Worm (Caenorhabditis elegans) whole organism, L1 larva: ENCODE measurements around the gene F21A3.11.
A peak's percentile ranks its signal among the peaks of the same experiment; 100 is the strongest.

Source experiments
- F16B12.6 ChIP-seq: fragments of 150-350 bp; optimal IDR thresholded peaks from 2 replicates; lab custom pipeline; 2014; ENCODE audit warnings: missing biosample characterization, missing genetic modification characterization
- Y116A8C.19 ChIP-seq: sonication (generic microtip); optimal IDR thresholded peaks from 2 replicates; lab custom pipeline; 2016; ENCODE audit warnings: missing compliant biosample characterization, missing genetic modification characterization, borderline replicate concordance
- aha-1 ChIP-seq: fragments of 150-350 bp; optimal IDR thresholded peaks from 2 replicates; lab custom pipeline; 2014; ENCODE audit warnings: missing biosample characterization, missing genetic modification characterization
- alr-1 ChIP-seq: fragments of 200-800 bp; sonication (Bioruptor generic); optimal IDR thresholded peaks from 2 replicates; lab custom pipeline; 2018; ENCODE audit warnings: borderline replicate concordance, mild to moderate bottlenecking, missing genetic modification characterization, missing compliant biosample characterization
- aly-2 ChIP-seq: fragments of 150-350 bp; optimal IDR thresholded peaks from 2 replicates; lab custom pipeline; 2014; ENCODE audit warnings: missing biosample characterization, missing genetic modification characterization
- blmp-1 ChIP-seq: fragments of 150-350 bp; optimal IDR thresholded peaks from 2 replicates; lab custom pipeline; 2014; ENCODE audit warnings: missing biosample characterization, missing genetic modification characterization
- ceh-82 ChIP-seq, 3 experiments: fragments of 150-350 bp in 1 of 3; sonication (generic microtip) in 2 of 3; optimal IDR thresholded peaks; 2 replicates each; lab custom pipeline; 2014 to 2017; ENCODE audit warnings: missing biosample characterization in 3 of 3, missing genetic modification characterization in 3 of 3
- dpl-1 ChIP-seq, 3 experiments: fragments of 150-350 bp in 2 of 3; sonication (generic microtip) in 1 of 3; optimal IDR thresholded peaks; 2 replicates each; lab custom pipeline; 2014 to 2017; ENCODE audit warnings: missing biosample characterization in 3 of 3, missing genetic modification characterization in 3 of 3, missing genetic modification reagents in 3 of 3
- dsc-1 ChIP-seq: sonication (generic microtip); optimal IDR thresholded peaks from 2 replicates; lab custom pipeline; 2016; ENCODE audit warnings: mild to moderate bottlenecking, missing genetic modification characterization, missing compliant biosample characterization
- efl-1 ChIP-seq, 4 experiments: fragments of 150-350 bp; optimal IDR thresholded peaks in 3 of 4; peaks in 1 of 4; 1 replicate in 1 of 4; 2 replicates in 3 of 4; lab custom pipeline; 2014; ENCODE audit warnings: missing biosample characterization in 2 of 4, missing genetic modification characterization in 2 of 4, missing genetic modification reagents in 2 of 4
- efl-3 ChIP-seq: fragments of 200-800 bp; sonication (Bioruptor generic); optimal IDR thresholded peaks from 2 replicates; lab custom pipeline; 2018; ENCODE audit warnings: mild to moderate bottlenecking, missing genetic modification characterization, missing compliant biosample characterization
- egl-27 ChIP-seq, 2 experiments: fragments of 150-350 bp in 1 of 2; sonication (generic microtip); optimal IDR thresholded peaks; 3 replicates each; lab custom pipeline; 2017 to 2018; ENCODE audit warnings: missing biosample characterization in 2 of 2, missing genetic modification characterization in 2 of 2, missing genetic modification reagents in 2 of 2
- fkh-10 ChIP-seq: sonication (generic microtip); optimal IDR thresholded peaks from 2 replicates; lab custom pipeline; 2017; ENCODE audit warnings: missing biosample characterization, missing genetic modification reagents, missing genetic modification characterization
- fos-1 ChIP-seq: fragments of 150-350 bp; optimal IDR thresholded peaks from 2 replicates; lab custom pipeline; 2014; ENCODE audit warnings: missing biosample characterization, missing genetic modification characterization
- hlh-17 ChIP-seq: fragments of 200-800 bp; sonication (Bioruptor generic); optimal IDR thresholded peaks from 2 replicates; lab custom pipeline; 2018; ENCODE audit warnings: missing genetic modification characterization, mild to moderate bottlenecking, missing compliant biosample characterization, moderate library complexity, borderline replicate concordance
- irx-1 ChIP-seq: sonication (generic microtip); optimal IDR thresholded peaks from 2 replicates; lab custom pipeline; 2016; ENCODE audit warnings: missing genetic modification characterization, missing compliant biosample characterization
- jun-1 ChIP-seq: fragments of 150-350 bp; optimal IDR thresholded peaks from 2 replicates; lab custom pipeline; 2014; ENCODE audit warnings: missing biosample characterization, missing genetic modification reagents, missing genetic modification characterization
- lin-39 ChIP-seq: fragments of 150-350 bp; optimal IDR thresholded peaks from 2 replicates; lab custom pipeline; 2014; ENCODE audit warnings: missing biosample characterization, missing genetic modification reagents, missing genetic modification characterization
- mab-9 ChIP-seq: fragments of 200-800 bp; sonication (Bioruptor generic); IDR thresholded peaks from 2 replicates; pipeline ENCODE4 v1.3.6; 2022; ENCODE audit warnings: missing genetic modification reagents, missing genetic modification characterization, missing compliant biosample characterization
- mdl-1 ChIP-seq, 2 experiments: fragments of 150-350 bp; optimal IDR thresholded peaks; 2 replicates each; lab custom pipeline; 2014 to 2017; ENCODE audit warnings: missing biosample characterization in 2 of 2, missing genetic modification characterization in 2 of 2, inconsistent platforms in 1 of 2
- nhr-11 ChIP-seq: fragments of 150-350 bp; optimal IDR thresholded peaks from 2 replicates; lab custom pipeline; 2014; ENCODE audit warnings: missing biosample characterization, missing genetic modification characterization
- nhr-12 ChIP-seq: sonication (generic microtip); optimal IDR thresholded peaks from 2 replicates; lab custom pipeline; 2017; ENCODE audit warnings: missing biosample characterization, missing genetic modification characterization
- nhr-237 ChIP-seq: fragments of 150-350 bp; optimal IDR thresholded peaks from 2 replicates; lab custom pipeline; 2014; ENCODE audit warnings: missing biosample characterization, missing genetic modification characterization
- nhr-47 ChIP-seq: sonication (generic microtip); optimal IDR thresholded peaks from 2 replicates; lab custom pipeline; 2016; ENCODE audit warnings: mild to moderate bottlenecking, missing genetic modification characterization, moderate library complexity, missing compliant biosample characterization
- nhr-76 ChIP-seq: sonication (generic microtip); optimal IDR thresholded peaks from 2 replicates; lab custom pipeline; 2017; ENCODE audit warnings: missing biosample characterization, missing genetic modification characterization
- nhr-77 ChIP-seq: fragments of 150-350 bp; optimal IDR thresholded peaks from 2 replicates; lab custom pipeline; 2014; ENCODE audit warnings: missing biosample characterization, missing genetic modification characterization
- nhr-85 ChIP-seq: sonication (generic microtip); peaks from one replicate; lab custom pipeline; 2016; ENCODE audit warnings: missing genetic modification characterization, inconsistent platforms, missing compliant biosample characterization
- nhr-90 ChIP-seq: sonication (generic microtip); optimal IDR thresholded peaks from 2 replicates; lab custom pipeline; 2016; ENCODE audit warnings: mild to moderate bottlenecking, missing genetic modification characterization, missing compliant biosample characterization; ENCODE audit not compliant: poor library complexity
- pag-3 ChIP-seq: sonication (generic microtip); optimal IDR thresholded peaks from 2 replicates; lab custom pipeline; 2017; ENCODE audit warnings: missing genetic modification characterization, mild to moderate bottlenecking, missing compliant biosample characterization, antibody characterized with exemption, borderline replicate concordance; ENCODE audit not compliant: insufficient read depth
- pax-3 ChIP-seq: fragments of 200-800 bp; sonication (Bioruptor generic); optimal IDR thresholded peaks from 2 replicates; lab custom pipeline; 2018; ENCODE audit warnings: mild to moderate bottlenecking, missing genetic modification characterization, moderate library complexity, missing compliant biosample characterization
- rnt-1 ChIP-seq: sonication (generic microtip); optimal IDR thresholded peaks from 2 replicates; lab custom pipeline; 2016; ENCODE audit warnings: mild to moderate bottlenecking, missing genetic modification characterization, moderate library complexity, missing compliant biosample characterization
- snpc-4 ChIP-seq: fragments of 150-350 bp; optimal IDR thresholded peaks from 2 replicates; lab custom pipeline; 2014; ENCODE audit warnings: missing biosample characterization, missing genetic modification characterization
- sptf-1 ChIP-seq: fragments of 150-350 bp; optimal IDR thresholded peaks from 2 replicates; lab custom pipeline; 2014; ENCODE audit warnings: missing biosample characterization, missing genetic modification characterization
- sup-37 ChIP-seq: fragments of 200-800 bp; sonication (Bioruptor generic); optimal IDR thresholded peaks from 2 replicates; lab custom pipeline; 2018; ENCODE audit warnings: mild to moderate bottlenecking, missing genetic modification characterization, missing compliant biosample characterization
- tlp-1 ChIP-seq: fragments of 150-350 bp; optimal IDR thresholded peaks from 2 replicates; lab custom pipeline; 2014; ENCODE audit warnings: missing biosample characterization, missing genetic modification characterization
- unc-130 ChIP-seq: fragments of 150-350 bp; optimal IDR thresholded peaks from 2 replicates; lab custom pipeline; 2017; ENCODE audit warnings: missing biosample characterization, missing genetic modification characterization, inconsistent platforms
- unc-62 ChIP-seq: fragments of 150-350 bp; optimal IDR thresholded peaks from 2 replicates; lab custom pipeline; 2014; ENCODE audit warnings: missing biosample characterization, missing genetic modification reagents, missing genetic modification characterization
- vab-15 ChIP-seq: sonication (generic microtip); optimal IDR thresholded peaks from 2 replicates; lab custom pipeline; 2017; ENCODE audit warnings: missing genotype, mild to moderate bottlenecking, missing genetic modification characterization, missing compliant biosample characterization
- xbp-1 ChIP-seq: sonication (generic microtip); optimal IDR thresholded peaks from 2 replicates; lab custom pipeline; 2016; ENCODE audit warnings: missing genetic modification characterization, missing compliant biosample characterization

The F21A3.11 gene

ce11 chrV:15537923-15538322 is 4.9 kb upstream of the F21A3.11 start, which contains the start of gene prde-1:
Gene prde-1 (plus strand): TSS chrV:15538244.
- no peak for TF ChIP-seq xbp-1 (tag; lab: Kevin White, UChicago)
- no peak for TF ChIP-seq efl-3 (GFP tag; lab: Kevin White, UChicago)
- TF ChIP-seq nhr-12 (tag; lab: Kevin White, UChicago): no peak
- TF ChIP-seq aha-1 (tag; lab: Kevin White, UChicago): no peak

- TF ChIP-seq snpc-4 (no peak), nhr-237 (tag; lab: Kevin White, UChicago) (no peak), efl-1 (optimal IDR thresholded peaks at IDR 0.05; lab: Kevin White, UChicago) (no peak), efl-1 (GFP tag; optimal IDR thresholded peaks at IDR 0.05 in 1 of 2; lab: Kevin White, UChicago) (peak in 1 of 2 experiments; percentile 59)
Measured at ce11 chrV:15536320-15536719, 3.3 kb upstream of the F21A3.11 start, which contains the start of gene F21A3.4. Gene F21A3.4 (plus strand): TSS chrV:15536620.

- TF ChIP-seq tlp-1 (tag; lab: Kevin White, UChicago) (no peak), nhr-90 (tag; lab: Kevin White, UChicago) (no peak), hlh-17 (GFP tag; lab: Kevin White, UChicago) (no peak), rnt-1 (tag; lab: Kevin White, UChicago) (no peak), blmp-1 (no peak), nhr-47 (tag; lab: Kevin White, UChicago) (no peak), jun-1 (tag; lab: Kevin White, UChicago) (no peak), unc-62 (GFP tag; lab: Kevin White, UChicago) (no peak), alr-1 (tag; lab: Kevin White, UChicago) (no peak), pag-3 (tag; lab: Kevin White, UChicago) (no peak), fkh-10 (GFP tag; lab: Kevin White, UChicago) (no peak), lin-39 (tag; lab: Kevin White, UChicago) (no peak), sptf-1 (tag; lab: Kevin White, UChicago) (no peak), fos-1 (tag; lab: Kevin White, UChicago) (no peak), F16B12.6 (tag; lab: Kevin White, UChicago) (no peak), nhr-85 (no peak), aly-2 (no peak)
Measured at ce11 chrV:15533864-15534263, 852 bp upstream of the F21A3.11 start, which contains the start of gene F21A3.2. Gene F21A3.2 (minus strand): TSS chrV:15533964.

ce11 chrV:15529069-15529468 is 3.9 kb downstream of the F21A3.11 start, which contains the start of gene srh-276:
Gene srh-276 (plus strand): TSS chrV:15529369.
- TF ChIP-seq xbp-1 (tag; lab: Kevin White, UChicago): no peak
- no peak for TF ChIP-seq unc-130 (tag; lab: Kevin White, UChicago)

ce11 chrV:15521920-15522319 is 11.1 kb downstream of the F21A3.11 start, which contains the start of gene lgc-31:
Gene lgc-31 (minus strand): TSS chrV:15522020.
- no peak for TF ChIP-seq ceh-82 (tag; optimal IDR thresholded peaks at IDR 0.05; lab: Kevin White, UChicago)
- TF ChIP-seq dpl-1 (GFP tag; optimal IDR thresholded peaks at IDR 0.05; lab: Kevin White, UChicago): no peak
- no peak for TF ChIP-seq pax-3 (tag; lab: Kevin White, UChicago)
- no peak for TF ChIP-seq rnt-1 (tag; lab: Kevin White, UChicago)
- TF ChIP-seq sup-37: no peak
- no peak for TF ChIP-seq Y116A8C.19 (tag; lab: Kevin White, UChicago)
- no peak for TF ChIP-seq sptf-1 (tag; lab: Kevin White, UChicago)
- no peak for TF ChIP-seq irx-1 (tag; lab: Kevin White, UChicago)
- TF ChIP-seq unc-62 (GFP tag; lab: Kevin White, UChicago): no peak
- TF ChIP-seq mdl-1 (tag; optimal IDR thresholded peaks at IDR 0.05; lab: Kevin White, UChicago): no peak
- TF ChIP-seq vab-15 (tag; lab: Kevin White, UChicago): no peak
- TF ChIP-seq nhr-76 (tag; lab: Kevin White, UChicago): no peak
- TF ChIP-seq egl-27 (tag; optimal IDR thresholded peaks at IDR 0.05; lab: Kevin White, UChicago): no peak
- TF ChIP-seq nhr-77: no peak
- no peak for TF ChIP-seq mab-9 (GFP tag; lab: Robert Waterston, UW)
- no peak for TF ChIP-seq blmp-1
- no peak for TF ChIP-seq nhr-11 (tag; lab: Kevin White, UChicago)
- TF ChIP-seq jun-1 (tag; lab: Kevin White, UChicago): no peak
- no peak for TF ChIP-seq dsc-1
